Worm (Caenorhabditis elegans) whole organism, L4 larva: ENCODE results near the gene H10D18.5.

Experiments
- F44E2.7 ChIP-seq: fragments of 200-800 bp; sonication (Bioruptor generic); IDR thresholded peaks from 2 replicates; pipeline ENCODE4 v2.1.2; 2022; ENCODE audit warnings: missing genetic modification characterization, missing compliant biosample characterization
- ceh-44 ChIP-seq: fragments of 200-800 bp; sonication (Bioruptor generic); IDR thresholded peaks from 2 replicates; pipeline ENCODE4 v1.3.6; 2022; ENCODE audit warnings: missing genetic modification reagents, missing genetic modification characterization, missing compliant biosample characterization
- ceh-82 ChIP-seq: sonication (generic microtip); optimal IDR thresholded peaks from 2 replicates; lab custom pipeline; 2017; ENCODE audit warnings: missing biosample characterization, missing genetic modification characterization
- daf-12 ChIP-seq: fragments of 150-350 bp; optimal IDR thresholded peaks from 2 replicates; lab custom pipeline; 2014; ENCODE audit warnings: missing biosample characterization, missing genetic modification reagents, missing genetic modification characterization
- duxl-1 ChIP-seq: sonication (generic microtip); optimal IDR thresholded peaks from 2 replicates; lab custom pipeline; 2016; ENCODE audit warnings: mild to moderate bottlenecking, missing genetic modification characterization, moderate library complexity, missing compliant biosample characterization; ENCODE audit not compliant: poor library complexity
- lin-13 ChIP-seq: fragments of 150-350 bp; optimal IDR thresholded peaks from 2 replicates; lab custom pipeline; 2014; ENCODE audit warnings: missing biosample characterization, missing genetic modification reagents, missing genetic modification characterization
- lin-29 ChIP-seq: fragments of 200-800 bp; sonication (Bioruptor generic); IDR thresholded peaks from 2 replicates; pipeline ENCODE4 v1.3.6; 2022; ENCODE audit warnings: missing genetic modification reagents, missing genetic modification characterization, missing compliant biosample characterization
- nhr-237 ChIP-seq: sonication (generic microtip); optimal IDR thresholded peaks from 2 replicates; lab custom pipeline; 2017; ENCODE audit warnings: missing biosample characterization, missing genetic modification characterization
- nhr-28 ChIP-seq: fragments of 150-350 bp; optimal IDR thresholded peaks from 2 replicates; lab custom pipeline; 2014; ENCODE audit warnings: missing biosample characterization, missing genetic modification characterization
- unc-62 ChIP-seq, 3 experiments: fragments of 150-350 bp in 1 of 3; sonication (generic microtip); optimal IDR thresholded peaks in 2 of 3; peaks in 1 of 3; 1 replicate in 1 of 3; 2 replicates in 2 of 3; lab custom pipeline; 2014 to 2017; ENCODE audit warnings: missing biosample characterization in 3 of 3, missing genetic modification characterization in 3 of 3, missing genetic modification reagents in 3 of 3, missing genotype in 1 of 3
- ztf-7 ChIP-seq: fragments of 150-350 bp; optimal IDR thresholded peaks from 2 replicates; lab custom pipeline; 2014; ENCODE audit warnings: missing biosample characterization, missing genetic modification characterization

DNA sequence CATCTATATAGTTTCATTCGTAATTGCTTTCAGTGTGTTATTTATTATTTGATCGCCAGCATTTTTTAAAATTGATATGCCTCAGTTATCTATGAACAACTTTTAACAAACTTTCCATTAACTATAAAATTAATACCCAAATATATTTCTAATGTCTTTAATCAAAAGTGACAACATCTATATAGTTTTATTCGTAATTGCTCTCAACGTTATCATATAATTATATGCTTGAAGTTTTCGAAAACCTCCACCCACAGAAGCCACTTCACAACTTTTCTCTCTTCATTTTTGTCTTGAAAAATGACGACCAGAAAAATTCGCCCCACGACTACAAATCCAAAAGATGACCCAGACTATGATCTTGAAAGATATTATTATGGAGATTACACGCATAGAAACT is 23.2 kb downstream of the H10D18.5 start, which contains the start of gene srw-6:
- TF ChIP-seq ztf-7 (tag; lab: Kevin White, UChicago) (no peak), lin-29 (no peak), duxl-1 (tag; lab: Kevin White, UChicago) (no peak), lin-13 (GFP tag; lab: Kevin White, UChicago) (no peak), nhr-28 (no peak), F44E2.7 (GFP tag; lab: Robert Waterston, UW) (no peak), daf-12 (tag; lab: Kevin White, UChicago) (no peak), nhr-237 (tag; lab: Kevin White, UChicago) (no peak), ceh-44 (GFP tag; lab: Robert Waterston, UW) (no peak), unc-62 (GFP tag; optimal IDR thresholded peaks at IDR 0.05 in 1 of 2; lab: Kevin White, UChicago) (no peak), unc-62 (tag; optimal IDR thresholded peaks at IDR 0.05; lab: Kevin White, UChicago) (no peak), ceh-82 (tag; lab: Kevin White, UChicago) (no peak)
